Fruit fly (Drosophila melanogaster) whole organism, embryonic: ENCODE measurements around the gene MCU.
A peak's percentile ranks its signal among the peaks of the same experiment; 100 is the strongest.

Source experiments
- Awh ChIP-seq: fragments of 200-800 bp; sonication (Bioruptor generic); IDR thresholded peaks from 2 replicates; pipeline ENCODE4, ENCODE4 v1.3.6; 2022; ENCODE audit warnings: missing biosample characterization, missing genetic modification characterization
- Bdp1 ChIP-seq: fragments of 200-800 bp; sonication (Bioruptor generic); optimal IDR thresholded peaks from 3 replicates; lab custom pipeline; 2016; ENCODE audit warnings: missing biosample characterization, missing genetic modification characterization
- BtbVII ChIP-seq: fragments of 200-800 bp; sonication (Bioruptor generic); optimal IDR thresholded peaks from 3 replicates; lab custom pipeline; 2017; ENCODE audit warnings: missing biosample characterization, mild to moderate bottlenecking, missing genetic modification characterization
- CG1024 ChIP-seq: fragments of 200-800 bp; sonication (Bioruptor generic); IDR thresholded peaks from 2 replicates; pipeline ENCODE4 v1.3.6; 2022; ENCODE audit warnings: missing biosample characterization, missing genetic modification characterization
- CG10959 ChIP-seq: fragments of 200-800 bp; sonication (Bioruptor generic); IDR thresholded peaks from 2 replicates; pipeline ENCODE4 v1.3.6; 2022; ENCODE audit warnings: missing biosample characterization, missing genetic modification characterization
- CG11723 ChIP-seq: fragments of 200-800 bp; sonication (Bioruptor generic); optimal IDR thresholded peaks from 2 replicates; lab custom pipeline; 2017; ENCODE audit warnings: missing biosample characterization, mild to moderate bottlenecking, missing genetic modification characterization
- CG13775 ChIP-seq: fragments of 200-800 bp; sonication (Bioruptor generic); optimal IDR thresholded peaks from 3 replicates; lab custom pipeline; 2017; ENCODE audit warnings: missing biosample characterization, mild to moderate bottlenecking, missing genetic modification characterization
- CG14667 ChIP-seq: fragments of 200-800 bp; sonication (Bioruptor generic); IDR thresholded peaks from 2 replicates; pipeline ENCODE4 v1.3.6; 2022; ENCODE audit warnings: missing biosample characterization, missing genetic modification characterization
- CG15479 ChIP-seq: fragments of 200-800 bp; sonication (Bioruptor generic); optimal IDR thresholded peaks from 3 replicates; lab custom pipeline; 2019; ENCODE audit warnings: missing biosample characterization, mild to moderate bottlenecking, missing genetic modification characterization, moderate library complexity
- CG15696 ChIP-seq: fragments of 200-800 bp; sonication (Bioruptor generic); optimal IDR thresholded peaks from 2 replicates; lab custom pipeline; 2019; ENCODE audit warnings: missing biosample characterization, mild to moderate bottlenecking, missing genetic modification characterization, moderate library complexity
- CG17186 ChIP-seq: fragments of 200-800 bp; sonication (Bioruptor generic); optimal IDR thresholded peaks from 3 replicates; lab custom pipeline; 2017; ENCODE audit warnings: missing biosample characterization, missing genetic modification reagents, missing genetic modification characterization
- CG17612 ChIP-seq: fragments of 200-800 bp; sonication (Bioruptor generic); IDR thresholded peaks from 2 replicates; pipeline ENCODE4 v1.3.6; 2022; ENCODE audit warnings: missing biosample characterization, missing genetic modification characterization
- CG18619 ChIP-seq: fragments of 200-800 bp; sonication (Bioruptor generic); optimal IDR thresholded peaks from 3 replicates; lab custom pipeline; 2017; ENCODE audit warnings: missing biosample characterization, mild to moderate bottlenecking, missing genetic modification characterization
- CG18764 ChIP-seq: fragments of 200-800 bp; sonication (Bioruptor generic); optimal IDR thresholded peaks from 3 replicates; lab custom pipeline; 2016; ENCODE audit warnings: missing biosample characterization, missing genetic modification characterization
- CG2889 ChIP-seq: fragments of 200-800 bp; sonication (Bioruptor generic); IDR thresholded peaks from 3 replicates; pipeline ENCODE4 v1.3.6; 2022; ENCODE audit warnings: missing biosample characterization, missing genetic modification characterization
- CG34422 ChIP-seq: fragments of 200-800 bp; sonication (Bioruptor generic); IDR thresholded peaks from 3 replicates; pipeline ENCODE4 v1.3.6; 2022; ENCODE audit warnings: missing biosample characterization, missing genetic modification characterization
- CG6654 ChIP-seq: fragments of 200-800 bp; sonication (Bioruptor generic); optimal IDR thresholded peaks from 2 replicates; lab custom pipeline; 2017; ENCODE audit warnings: missing biosample characterization, mild to moderate bottlenecking, missing genetic modification characterization
- CG6791 ChIP-seq: fragments of 200-800 bp; sonication (Bioruptor generic); IDR thresholded peaks from 3 replicates; pipeline ENCODE4 v1.3.6; 2022; ENCODE audit warnings: missing biosample characterization, missing genetic modification characterization; ENCODE audit not compliant: partially characterized antibody
- CG7987 ChIP-seq: fragments of 200-800 bp; sonication (Bioruptor generic); optimal IDR thresholded peaks from 2 replicates; lab custom pipeline; 2018; ENCODE audit warnings: missing biosample characterization, mild to moderate bottlenecking, missing genetic modification characterization, moderate library complexity
- CG8478 ChIP-seq: fragments of >200 bp; optimal IDR thresholded peaks from 2 replicates; lab custom pipeline; 2018
- CG9215 ChIP-seq: fragments of 200-800 bp; sonication (Bioruptor generic); IDR thresholded peaks from 2 replicates; pipeline ENCODE4 v1.3.6; 2022; ENCODE audit warnings: missing biosample characterization, missing genetic modification characterization
- CG9727 ChIP-seq: fragments of 200-800 bp; sonication (Bioruptor generic); optimal IDR thresholded peaks from 3 replicates; lab custom pipeline; 2017; ENCODE audit warnings: missing biosample characterization, mild to moderate bottlenecking, missing genetic modification characterization
- Camta ChIP-seq: fragments of 200-800 bp; sonication (Bioruptor generic); optimal IDR thresholded peaks from 2 replicates; lab custom pipeline; 2016; ENCODE audit warnings: missing biosample characterization, missing genetic modification characterization
- E2f1 ChIP-seq: fragments of 200-800 bp; sonication (Bioruptor generic); IDR thresholded peaks from 2 replicates; pipeline ENCODE4 v1.3.6; 2022; ENCODE audit warnings: missing biosample characterization, missing genetic modification characterization
- Fer1 ChIP-seq: fragments of 200-800 bp; sonication (Bioruptor generic); optimal IDR thresholded peaks from 2 replicates; lab custom pipeline; 2017; ENCODE audit warnings: missing biosample characterization, mild to moderate bottlenecking, missing genetic modification characterization
- Fer3 ChIP-seq: fragments of 200-800 bp; sonication (Bioruptor generic); optimal IDR thresholded peaks from 2 replicates; lab custom pipeline; 2018; ENCODE audit warnings: missing biosample characterization, mild to moderate bottlenecking, missing genetic modification characterization, moderate library complexity
- HLH54F ChIP-seq: fragments of 200-800 bp; sonication (Bioruptor generic); optimal IDR thresholded peaks from 3 replicates; lab custom pipeline; 2016; ENCODE audit warnings: missing biosample characterization, missing genetic modification characterization
- Hey ChIP-seq: fragments of 200-800 bp; sonication (Bioruptor generic); optimal IDR thresholded peaks from 3 replicates; lab custom pipeline; 2018; ENCODE audit warnings: missing biosample characterization, mild to moderate bottlenecking, missing genetic modification characterization
- Kr ChIP-seq: fragments of 200-800 bp; sonication (Bioruptor generic); optimal IDR thresholded peaks from 2 replicates; lab custom pipeline; 2017; ENCODE audit warnings: missing biosample characterization, mild to moderate bottlenecking, missing genetic modification characterization
- Myb ChIP-seq: fragments of 200-800 bp; sonication (Bioruptor generic); optimal IDR thresholded peaks from 2 replicates; lab custom pipeline; 2016; ENCODE audit warnings: missing biosample characterization, missing genetic modification characterization
- NC2β ChIP-seq: fragments of 200-800 bp; sonication (Bioruptor generic); optimal IDR thresholded peaks from 2 replicates; lab custom pipeline; 2016; ENCODE audit warnings: missing biosample characterization, missing genetic modification characterization
- NfI ChIP-seq: fragments of 200-800 bp; sonication (Bioruptor generic); optimal IDR thresholded peaks from 3 replicates; lab custom pipeline; 2018; ENCODE audit warnings: missing biosample characterization, mild to moderate bottlenecking, missing genetic modification characterization, moderate library complexity
- Ravus ChIP-seq: fragments of 200-800 bp; sonication (Bioruptor generic); IDR thresholded peaks from 2 replicates; pipeline ENCODE4 v1.3.6; 2022; ENCODE audit warnings: missing biosample characterization, missing genetic modification characterization
- Rx ChIP-seq: fragments of 200-800 bp; sonication (Bioruptor generic); IDR thresholded peaks from 2 replicates; pipeline ENCODE4 v1.3.6; 2022; ENCODE audit warnings: missing biosample characterization, missing genetic modification characterization
- ap ChIP-seq: fragments of 200-800 bp; sonication (Bioruptor generic); IDR thresholded peaks from 2 replicates; pipeline ENCODE4 v1.3.6; 2022; ENCODE audit warnings: missing biosample characterization, missing genetic modification characterization
- ato ChIP-seq: fragments of 200-800 bp; sonication (Bioruptor generic); IDR thresholded peaks from 2 replicates; pipeline ENCODE4 v1.3.6; 2022; ENCODE audit warnings: missing biosample characterization, missing genetic modification characterization; ENCODE audit not compliant: partially characterized antibody
- az2 ChIP-seq: fragments of 200-800 bp; sonication (Bioruptor generic); optimal IDR thresholded peaks from 3 replicates; lab custom pipeline; 2016; ENCODE audit warnings: missing biosample characterization, missing genetic modification characterization
- dimm ChIP-seq: fragments of 200-800 bp; sonication (Bioruptor generic); IDR thresholded peaks from 2 replicates; pipeline ENCODE4 v1.3.6; 2022; ENCODE audit warnings: missing biosample characterization, missing genetic modification characterization
- emc ChIP-seq: fragments of 200-800 bp; sonication (Bioruptor generic); optimal IDR thresholded peaks from 2 replicates; lab custom pipeline; 2016; ENCODE audit warnings: missing biosample characterization, missing genetic modification characterization
- ems ChIP-seq: fragments of 200-800 bp; sonication (Bioruptor generic); optimal IDR thresholded peaks from 3 replicates; lab custom pipeline; 2016; ENCODE audit warnings: missing biosample characterization, missing genetic modification characterization
- gcm2 ChIP-seq: fragments of 200-800 bp; sonication (Bioruptor generic); optimal IDR thresholded peaks from 2 replicates; lab custom pipeline; 2016; ENCODE audit warnings: missing biosample characterization, missing genetic modification characterization
- gem ChIP-seq: fragments of 200-800 bp; sonication (Bioruptor generic); optimal IDR thresholded peaks from 2 replicates; lab custom pipeline; 2019; ENCODE audit warnings: missing biosample characterization, mild to moderate bottlenecking, missing genetic modification characterization, moderate library complexity
- hb ChIP-seq: fragments of 200-800 bp; sonication (Bioruptor generic); IDR thresholded peaks from 3 replicates; pipeline ENCODE4 v1.3.6; 2022; ENCODE audit warnings: missing biosample characterization, missing genetic modification characterization; ENCODE audit not compliant: partially characterized antibody
- her ChIP-seq: fragments of 200-800 bp; sonication (Bioruptor generic); optimal IDR thresholded peaks from 2 replicates; lab custom pipeline; 2016; ENCODE audit warnings: missing biosample characterization, missing genetic modification characterization
- inv ChIP-seq: fragments of 200-800 bp; sonication (Bioruptor generic); IDR thresholded peaks from 2 replicates; pipeline ENCODE4 v1.3.6; 2022; ENCODE audit warnings: missing biosample characterization, missing genetic modification characterization; ENCODE audit not compliant: partially characterized antibody
- luna ChIP-seq: fragments of 200-800 bp; sonication (Bioruptor generic); optimal IDR thresholded peaks from 2 replicates; lab custom pipeline; 2016; ENCODE audit warnings: missing biosample characterization, missing genetic modification characterization
- mam ChIP-seq: fragments of 200-800 bp; sonication (Bioruptor generic); optimal IDR thresholded peaks from 3 replicates; lab custom pipeline; 2016; ENCODE audit warnings: missing biosample characterization, missing genetic modification characterization
- mld ChIP-seq: fragments of 200-800 bp; sonication (Bioruptor generic); IDR thresholded peaks from 3 replicates; pipeline ENCODE4 v1.3.6; 2022; ENCODE audit warnings: missing biosample characterization, missing genetic modification characterization; ENCODE audit not compliant: partially characterized antibody
- tap ChIP-seq: fragments of 200-800 bp; optimal IDR thresholded peaks from 3 replicates; lab custom pipeline; 2019; ENCODE audit warnings: missing biosample characterization, mild to moderate bottlenecking, missing genetic modification characterization, moderate library complexity
- tup ChIP-seq: fragments of 200-800 bp; sonication (Bioruptor generic); optimal IDR thresholded peaks from 2 replicates; lab custom pipeline; 2016; ENCODE audit warnings: missing biosample characterization, mild to moderate bottlenecking, missing genetic modification characterization, moderate library complexity
- vvl ChIP-seq: fragments of 200-800 bp; sonication (Bioruptor generic); IDR thresholded peaks from 2 replicates; pipeline ENCODE4 v1.3.6; 2022; ENCODE audit warnings: missing biosample characterization, missing genetic modification characterization
- zen2 ChIP-seq: fragments of 200-800 bp; sonication (Bioruptor generic); IDR thresholded peaks from 3 replicates; pipeline ENCODE4 v1.3.6; 2022; ENCODE audit warnings: missing biosample characterization, missing genetic modification characterization; ENCODE audit not compliant: partially characterized antibody

The MCU gene

dm6 chr3L:6576709-6577108 is 26.2 kb downstream of the MCU start (continued):
- TF ChIP-seq Ravus (GFP tag; lab: Robert Waterston, UW) (no peak), CG8478 (no peak), CG34422 (0 out of 3 replicates have a peak, but pooled peaks have one; percentile 64), az2 (GFP tag; lab: Kevin White, UChicago) (peak; percentile 30), Myb (GFP tag; lab: Kevin White, UChicago) (peak; percentile 6), Kr (GFP tag; lab: Kevin White, UChicago) (no peak), vvl (GFP tag; lab: Robert Waterston, UW) (peak; percentile 86), tup (no peak), CG15479 (GFP tag; lab: Kevin White, UChicago) (no peak), Camta (peak; percentile 16), hb (GFP tag; lab: Robert Waterston, UW) (no peak), mam (peak; percentile 62), ems (GFP tag; lab: Kevin White, UChicago) (peak; percentile 47), CG7987 (no peak), Bdp1 (GFP tag; lab: Kevin White, UChicago) (peak; percentile 22), HLH54F (GFP tag; lab: Kevin White, UChicago) (no peak), CG1024 (peak; percentile 55; the same call in 1 of the 2 replicates), CG10959 (GFP tag; lab: Robert Waterston, UW) (no peak), gem (tag; lab: Kevin White, UChicago) (peak; percentile 70), CG18764 (GFP tag; lab: Kevin White, UChicago) (no peak), emc (GFP tag; lab: Kevin White, UChicago) (peak; percentile 36), dimm (GFP tag; lab: Robert Waterston, UW) (peak; percentile 36; the same call in 1 of the 2 replicates), E2f1 (peak; percentile 62), Hey (no peak), zen2 (no peak), mld (GFP tag; lab: Robert Waterston, UW) (no peak), CG13775 (GFP tag; lab: Kevin White, UChicago) (no peak), CG17186 (no peak), her (peak; percentile 54), CG17612 (GFP tag; lab: Robert Waterston, UW) (peak; percentile 46; the same call in 1 of the 2 replicates), Awh (GFP tag; lab: Robert Waterston, UW) (peak; percentile 56), ap (GFP tag; lab: Robert Waterston, UW) (0 out of 2 replicates have a peak, but pooled peaks have one; percentile 32), CG14667 (GFP tag; lab: Robert Waterston, UW) (peak; percentile 37), BtbVII (GFP tag; lab: Kevin White, UChicago) (peak; percentile 49), luna (GFP tag; lab: Kevin White, UChicago) (no peak), CG11723 (GFP tag; lab: Kevin White, UChicago) (peak; percentile 45), NC2β (GFP tag; lab: Kevin White, UChicago) (no peak), Fer3 (peak; percentile 71), CG2889 (GFP tag; lab: Robert Waterston, UW) (peak; percentile 53; the same call in 1 of the 3 replicates), ato (GFP tag; lab: Robert Waterston, UW) (no peak), tap (tag; lab: Kevin White, UChicago) (peak; percentile 59), CG15696 (tag; lab: Kevin White, UChicago) (no peak), inv (GFP tag; lab: Robert Waterston, UW) (no peak), Fer1 (GFP tag; lab: Kevin White, UChicago) (no peak), CG6654 (no peak), Rx (GFP tag; lab: Robert Waterston, UW) (peak; percentile 76), gcm2 (no peak), CG9727 (GFP tag; lab: Kevin White, UChicago) (peak; percentile 27), CG6791 (GFP tag; lab: Robert Waterston, UW) (no peak), CG9215 (peak; percentile 46), CG18619 (GFP tag; lab: Kevin White, UChicago) (peak; percentile 25), NfI (GFP tag; lab: Kevin White, UChicago) (peak; percentile 53)
